Worm (Caenorhabditis elegans): ENCODE results near the gene 2L52.1.

The 2L52.1 gene

ce11 chrII:33904-34303 is 32.3 kb downstream of the 2L52.1 start, which contains the start of gene F23F1.2:
Gene F23F1.2 (plus strand): TSS chrII:34204.
- no peak for TF ChIP-seq T23F11.4 (GFP tag; optimal IDR thresholded peaks at IDR 0.05)
- TF ChIP-seq Y22D7AL.16 (tag; optimal IDR thresholded peaks at IDR 0.05) = no peak
- no peak for TF ChIP-seq ceh-18 (tag; optimal IDR thresholded peaks at IDR 0.05)
- no peak for TF ChIP-seq unc-86 (tag; optimal IDR thresholded peaks at IDR 0.05)
- TF ChIP-seq madf-2 (tag; optimal IDR thresholded peaks at IDR 0.05) = no peak
- TF ChIP-seq hlh-8 (tag; optimal IDR thresholded peaks at IDR 0.05) = no peak
- TF ChIP-seq zip-5 (tag; optimal IDR thresholded peaks at IDR 0.05) = no peak
- TF ChIP-seq gmeb-2 (tag; optimal IDR thresholded peaks at IDR 0.05) = no peak
- TF ChIP-seq dmd-4 (tag; optimal IDR thresholded peaks at IDR 0.05; ENCODE audit: borderline replicate concordance) = no peak
- TF ChIP-seq ttx-3 (tag; optimal IDR thresholded peaks at IDR 0.05) = no peak
- TF ChIP-seq ets-4 (tag; optimal IDR thresholded peaks at IDR 0.05) = no peak
- no peak for TF ChIP-seq ceh-48 (tag; optimal IDR thresholded peaks at IDR 0.05)
- no peak for TF ChIP-seq che-1 (tag; optimal IDR thresholded peaks at IDR 0.05)
- TF ChIP-seq ceh-24 (tag; optimal IDR thresholded peaks at IDR 0.05) = no peak
- TF ChIP-seq unc-55 (GFP tag; optimal IDR thresholded peaks at IDR 0.05) = no peak
- TF ChIP-seq ceh-30 (tag; optimal IDR thresholded peaks at IDR 0.05) = no peak
- no peak for TF ChIP-seq ztf-16 (tag; optimal IDR thresholded peaks at IDR 0.05)
- TF ChIP-seq C08G9.2 (tag; optimal IDR thresholded peaks at IDR 0.05) = no peak
- no peak for TF ChIP-seq lim-6 (tag; optimal IDR thresholded peaks at IDR 0.05)

- no peak for TF ChIP-seq sdc-2 (tag; optimal IDR thresholded peaks at IDR 0.05)
- TF ChIP-seq ets-4 (tag; optimal IDR thresholded peaks at IDR 0.05) = no peak
- no peak for TF ChIP-seq elt-4 (tag; optimal IDR thresholded peaks at IDR 0.05)
- TF ChIP-seq ceh-31 (tag; optimal IDR thresholded peaks at IDR 0.05) = no peak
- no peak for TF ChIP-seq fkh-6 (tag; optimal IDR thresholded peaks at IDR 0.05)
- no peak for TF ChIP-seq pag-3 (tag; optimal IDR thresholded peaks at IDR 0.05; ENCODE audit: borderline replicate concordance)
Measured at ce11 chrII:37213-37612, 35.6 kb downstream of the 2L52.1 start, which contains the start of gene F23F1.6. Gene F23F1.6 (minus strand): TSS chrII:37313.

DNA sequence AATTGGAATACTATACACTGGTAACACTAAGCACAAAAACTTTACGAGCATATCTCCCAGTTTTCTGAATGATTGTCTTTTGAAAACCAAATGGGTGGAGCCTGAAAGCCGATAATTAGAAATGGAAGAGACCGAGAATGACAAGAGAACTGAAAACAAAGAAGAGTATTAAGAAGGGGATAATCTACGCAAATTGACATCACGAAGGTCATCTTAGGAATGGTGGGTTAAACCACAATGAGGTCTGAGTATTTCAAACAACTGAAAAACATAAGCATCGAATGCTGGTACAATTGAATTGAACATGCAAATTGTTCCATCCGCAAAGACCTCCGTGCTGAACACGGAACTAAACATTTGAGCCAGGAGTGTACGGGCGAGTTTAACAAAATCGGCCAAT is 37.8 kb downstream of the 2L52.1 start, which contains the start of gene spp-24:
TSS of gene spp-24 (minus strand) at position 101 of the 400 bp plus-strand sequence.
- no peak for TF ChIP-seq nfya-1 (tag; optimal IDR thresholded peaks at IDR 0.05)
- TF ChIP-seq pros-1 (tag; optimal IDR thresholded peaks at IDR 0.05) = no peak
- TF ChIP-seq ceh-24 (tag; optimal IDR thresholded peaks at IDR 0.05) = no peak
- TF ChIP-seq ceh-31 (tag; optimal IDR thresholded peaks at IDR 0.05) = no peak
- no peak for TF ChIP-seq ceh-14 (tag; optimal IDR thresholded peaks at IDR 0.05)

DNA sequence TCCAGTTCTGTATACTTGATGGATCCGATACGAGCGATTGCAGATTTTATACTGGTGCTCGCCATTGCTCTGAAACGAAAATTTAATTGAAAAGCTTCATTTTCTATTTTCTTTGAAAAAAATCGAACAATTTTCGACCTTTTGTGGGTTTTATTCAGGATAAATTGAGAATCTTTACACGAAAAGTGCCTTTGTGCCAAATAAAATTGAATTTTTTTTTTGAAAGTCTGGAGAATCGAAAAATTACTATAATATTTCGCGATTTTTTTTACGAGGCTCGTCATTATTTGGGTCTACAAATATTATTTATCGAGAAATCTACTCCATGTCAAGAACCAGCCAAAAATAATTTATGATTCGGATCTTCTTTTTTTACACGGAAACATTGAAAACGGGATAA is 40.3 kb downstream of the 2L52.1 start, which contains the start of gene F23F1.10:
TSS of gene F23F1.10 (minus strand) at position 69 of the 400 bp plus-strand sequence.
- TF ChIP-seq T23F11.4 (GFP tag; optimal IDR thresholded peaks at IDR 0.05) (no peak), unc-86 (tag; optimal IDR thresholded peaks at IDR 0.05) (no peak), ztf-16 (tag; optimal IDR thresholded peaks at IDR 0.05) (no peak), npax-4 (tag; optimal IDR thresholded peaks at IDR 0.05) (no peak), ceh-31 (tag; optimal IDR thresholded peaks at IDR 0.05) (no peak), madf-2 (tag; optimal IDR thresholded peaks at IDR 0.05) (no peak), K02D7.2 (tag; optimal IDR thresholded peaks at IDR 0.05) (no peak), ceh-34 (tag; optimal IDR thresholded peaks at IDR 0.05) (no peak), dmd-4 (tag; optimal IDR thresholded peaks at IDR 0.05; ENCODE audit: borderline replicate concordance) (no peak)

- TF ChIP-seq nfya-1 (tag; optimal IDR thresholded peaks at IDR 0.05) (peak; percentile 28), unc-42 (tag; optimal IDR thresholded peaks at IDR 0.05) (peak; percentile 76), ceh-48 (tag; optimal IDR thresholded peaks at IDR 0.05) (no peak), ceh-22 (tag; optimal IDR thresholded peaks at IDR 0.05) (no peak), zip-5 (tag; optimal IDR thresholded peaks at IDR 0.05) (no peak), nhr-232 (tag; optimal IDR thresholded peaks at IDR 0.05) (no peak), unc-55 (GFP tag; optimal IDR thresholded peaks at IDR 0.05) (peak; percentile 36), hlh-13 (GFP tag; optimal IDR thresholded peaks at IDR 0.05) (no peak), eyg-1 (tag; optimal IDR thresholded peaks at IDR 0.05) (no peak), pat-9 (tag; optimal IDR thresholded peaks at IDR 0.05) (no peak)
Measured at ce11 chrII:43640-44039, 42.0 kb downstream of the 2L52.1 start, which contains the start of gene nfyc-1. Gene nfyc-1 (plus strand): TSS chrII:43907.

Measured in whole organism, late embryonic.